Worm (Caenorhabditis elegans): ENCODE measurements around the gene F19B10.13.

Gene F19B10.13

DNA sequence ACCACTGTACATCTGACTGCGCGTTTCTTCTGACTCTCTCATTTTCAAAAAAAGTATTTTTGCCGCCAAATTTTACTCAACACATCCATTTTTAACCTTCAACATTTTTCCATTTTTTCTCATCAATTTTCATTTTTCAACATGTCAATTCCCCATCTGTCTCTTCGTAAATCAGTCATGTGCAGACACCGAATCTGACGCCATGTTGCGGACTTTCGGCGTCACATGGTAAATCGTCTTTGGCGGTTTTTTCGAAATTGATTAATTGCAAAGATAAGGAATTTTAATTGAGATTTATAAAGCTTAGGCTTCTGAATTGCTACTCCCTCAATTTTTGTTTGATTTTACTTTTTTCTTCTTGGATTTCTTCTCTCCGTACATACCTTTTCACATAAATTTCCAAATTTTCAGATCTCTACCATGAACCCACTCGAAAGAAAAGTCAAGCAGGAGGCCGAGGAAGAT lies 20.7 kb downstream of the F19B10.13 start, which contains the start of gene F19B10.1:
Gene F19B10.1 (plus strand): TSS at position 415 of the 465 bp plus-strand sequence.
- peak; percentile 31; the same call in 1 of the 2 replicates for TF ChIP-seq isw-1 (GFP tag; IDR thresholded peaks at IDR 0.05)
- TF ChIP-seq grh-1 (GFP tag; IDR thresholded peaks at IDR 0.05): 0 out of 2 replicates have a peak, but pooled peaks have one; percentile 20
- peak; percentile 68 for TF ChIP-seq xbp-1 (tag; optimal IDR thresholded peaks at IDR 0.05)
- TF ChIP-seq ces-1 (GFP tag; optimal IDR thresholded peaks at IDR 0.05): no peak
- TF ChIP-seq nhr-19 (GFP tag; conservative IDR thresholded peaks at IDR 0.05): peak; percentile 67
- TF ChIP-seq fkh-8 (tag; optimal IDR thresholded peaks at IDR 0.05): no peak
- peak; percentile 50 for TF ChIP-seq elt-2 (tag; optimal IDR thresholded peaks at IDR 0.05)
- peak; percentile 86 for TF ChIP-seq C16A3.4 (tag; optimal IDR thresholded peaks at IDR 0.05)
- peak in 1 of 2 experiments; percentile 2 for TF ChIP-seq ztf-11 (tag; optimal IDR thresholded peaks at IDR 0.05)
- TF ChIP-seq jun-1 (tag; optimal IDR thresholded peaks at IDR 0.05): peak; percentile 11
- peak; percentile 90 for TF ChIP-seq snu-23 (GFP tag; optimal IDR thresholded peaks at IDR 0.05)
- peak; percentile 36 for TF ChIP-seq nhr-77 (tag; optimal IDR thresholded peaks at IDR 0.05)
- peak; percentile 74 to 94 for TF ChIP-seq efl-1 (optimal IDR thresholded peaks at IDR 0.05)
- TF ChIP-seq efl-1 (GFP tag; optimal IDR thresholded peaks at IDR 0.05 in 1 of 2): peak; percentile 93 to 99
- TF ChIP-seq elt-3 (tag; optimal IDR thresholded peaks at IDR 0.05): peak in 3 of 6 experiments; percentile 62 to 95 (median 85)
- peak; percentile 15 for TF ChIP-seq unc-86 (tag; optimal IDR thresholded peaks at IDR 0.05)
- TF ChIP-seq lsy-2 (tag; optimal IDR thresholded peaks at IDR 0.05): peak; percentile 86 to 87
- TF ChIP-seq fkh-4 (tag; optimal IDR thresholded peaks at IDR 0.05; ENCODE audit: borderline replicate concordance): no peak
- peak; percentile 93 for TF ChIP-seq mep-1 (tag; optimal IDR thresholded peaks at IDR 0.05)
- peak; percentile 97 for TF ChIP-seq F16B12.6 (tag; optimal IDR thresholded peaks at IDR 0.05)
- no peak for TF ChIP-seq tlp-1 (tag; optimal IDR thresholded peaks at IDR 0.05)
- TF ChIP-seq dsc-1 (tag; optimal IDR thresholded peaks at IDR 0.05): peak; percentile 60
- TF ChIP-seq unc-30 (tag; optimal IDR thresholded peaks at IDR 0.05): no peak
- TF ChIP-seq ceh-63 (GFP tag; optimal IDR thresholded peaks at IDR 0.05): no peak
- TF ChIP-seq C34B4.2 (tag; optimal IDR thresholded peaks at IDR 0.05): no peak
- TF ChIP-seq unc-62 (GFP tag; optimal IDR thresholded peaks at IDR 0.05): no peak
- TF ChIP-seq lin-39 (tag; optimal IDR thresholded peaks at IDR 0.05): peak; percentile 73
- no peak for TF ChIP-seq zag-1 (tag; optimal IDR thresholded peaks at IDR 0.05)
- TF ChIP-seq C04F5.9 (tag; optimal IDR thresholded peaks at IDR 0.05): peak; percentile 60
- TF ChIP-seq nhr-20 (tag; optimal IDR thresholded peaks at IDR 0.05): peak; percentile 88
- TF ChIP-seq egl-27 (tag; optimal IDR thresholded peaks at IDR 0.05): no peak
- no peak for TF ChIP-seq nhr-12 (tag; optimal IDR thresholded peaks at IDR 0.05)
- TF ChIP-seq zip-4 (GFP tag; optimal IDR thresholded peaks at IDR 0.05): peak; percentile 6
- TF ChIP-seq ztf-4 (tag; optimal IDR thresholded peaks at IDR 0.05): no peak
- peak in 1 of 3 experiments; percentile 55 for TF ChIP-seq ceh-82 (tag; optimal IDR thresholded peaks at IDR 0.05)
- TF ChIP-seq nhr-85 (tag): peak; percentile 91
- peak; percentile 73 for TF ChIP-seq tbx-2 (tag; optimal IDR thresholded peaks at IDR 0.05)
- TF ChIP-seq dpl-1 (GFP tag; optimal IDR thresholded peaks at IDR 0.05): peak; percentile 88 to 95 (median 94)
- TF ChIP-seq ceh-88 (GFP tag; IDR thresholded peaks at IDR 0.05): no peak
- TF ChIP-seq pax-3 (tag; optimal IDR thresholded peaks at IDR 0.05): no peak
- peak; percentile 88 to 98 for TF ChIP-seq lin-35 (GFP tag; optimal IDR thresholded peaks at IDR 0.05)
- peak; percentile 67 for TF ChIP-seq skn-1 (tag; optimal IDR thresholded peaks at IDR 0.05)
- peak; percentile 68 for TF ChIP-seq snpc-4 (tag; optimal IDR thresholded peaks at IDR 0.05)
- TF ChIP-seq unc-130 (tag; optimal IDR thresholded peaks at IDR 0.05): peak; percentile 94
- no peak for TF ChIP-seq aha-1 (tag; optimal IDR thresholded peaks at IDR 0.05)
- TF ChIP-seq nhr-84 (tag; optimal IDR thresholded peaks at IDR 0.05): no peak
- peak; percentile 52 for TF ChIP-seq lin-15B (tag; optimal IDR thresholded peaks at IDR 0.05)
- no peak for TF ChIP-seq unc-98 (GFP tag; IDR thresholded peaks at IDR 0.05)
- no peak for TF ChIP-seq Y116A8C.19 (tag; optimal IDR thresholded peaks at IDR 0.05; ENCODE audit: borderline replicate concordance)
- no peak for TF ChIP-seq egl-13 (tag; optimal IDR thresholded peaks at IDR 0.05)
- peak; percentile 79 for TF ChIP-seq blmp-1 (tag; optimal IDR thresholded peaks at IDR 0.05)
- no peak for TF ChIP-seq hlh-17 (GFP tag; optimal IDR thresholded peaks at IDR 0.05; ENCODE audit: borderline replicate concordance)
- TF ChIP-seq alr-1 (tag; optimal IDR thresholded peaks at IDR 0.05; ENCODE audit: borderline replicate concordance): no peak
